Worm (Caenorhabditis elegans) whole organism, young adult: ENCODE measurements around the gene cld-9.

Experiments used
- B0035.1 ChIP-seq: sonication (generic microtip); optimal IDR thresholded peaks from 2 replicates; lab custom pipeline; 2016; ENCODE audit warnings: missing genetic modification characterization, mild to moderate bottlenecking, missing compliant biosample characterization, missing genotype, missing genetic modification reagents
- B0336.3 ChIP-seq: fragments of 200-800 bp; sonication (Bioruptor generic); IDR thresholded peaks from 2 replicates; pipeline ENCODE4 v1.3.6; 2022; ENCODE audit warnings: missing genetic modification characterization, missing compliant biosample characterization
- C06A6.2 ChIP-seq: fragments of 200-800 bp; sonication (Bioruptor generic); conservative IDR thresholded peaks from 2 replicates; pipeline ENCODE4 v1.3.6; 2022; ENCODE audit warnings: missing genetic modification characterization, missing compliant biosample characterization
- F49E8.2 ChIP-seq: sonication (generic microtip); optimal IDR thresholded peaks from 3 replicates; lab custom pipeline; 2017; ENCODE audit warnings: missing genetic modification characterization, mild to moderate bottlenecking, missing compliant biosample characterization, antibody characterized with exemption, moderate library complexity; ENCODE audit not compliant: insufficient read depth
- F55B11.4 ChIP-seq: sonication (generic microtip); optimal IDR thresholded peaks from 2 replicates; lab custom pipeline; 2016; ENCODE audit warnings: missing compliant biosample characterization, missing genetic modification characterization, borderline replicate concordance; ENCODE audit not compliant: insufficient read depth
- K11D2.4 ChIP-seq: fragments of 200-800 bp; sonication (Bioruptor generic); IDR thresholded peaks from 2 replicates; pipeline ENCODE4 v1.3.6; 2022; ENCODE audit warnings: missing genetic modification reagents, missing genetic modification characterization, missing compliant biosample characterization
- Y53F4B.3 ChIP-seq: fragments of 200-800 bp; sonication (Bioruptor generic); IDR thresholded peaks from 2 replicates; pipeline ENCODE4 v1.3.6; 2022; ENCODE audit warnings: missing genetic modification reagents, missing genetic modification characterization, missing compliant biosample characterization
- Y79H2A.3 ChIP-seq: fragments of 200-800 bp; sonication (Bioruptor generic); conservative IDR thresholded peaks from 2 replicates; pipeline ENCODE4 v1.3.6; 2022; ENCODE audit warnings: missing genetic modification reagents, missing genetic modification characterization, missing compliant biosample characterization
- aptf-2 ChIP-seq: fragments of 200-800 bp; sonication (Bioruptor generic); conservative IDR thresholded peaks from 2 replicates; pipeline ENCODE4 v1.3.6; 2022; ENCODE audit warnings: missing genetic modification reagents, missing genetic modification characterization, missing compliant biosample characterization
- attf-5 ChIP-seq: fragments of 200-800 bp; sonication (Bioruptor generic); optimal IDR thresholded peaks from 2 replicates; lab custom pipeline; 2018; ENCODE audit warnings: mild to moderate bottlenecking, missing genetic modification characterization, missing compliant biosample characterization
- cebp-1 ChIP-seq, 2 experiments: fragments of 200-800 bp in 1 of 2; sonication (Bioruptor generic) in 1 of 2; sonication (generic microtip) in 1 of 2; IDR thresholded peaks in 1 of 2; optimal IDR thresholded peaks in 1 of 2; 2 replicates each; pipeline versions ENCODE4 v1.3.6 to Lab custom; 2017 to 2022; ENCODE audit warnings: missing compliant biosample characterization in 2 of 2, missing genetic modification characterization in 2 of 2, mild to moderate bottlenecking in 1 of 2, missing genetic modification reagents in 1 of 2, moderate library complexity in 1 of 2
- ceh-40 ChIP-seq: fragments of 200-800 bp; sonication (Bioruptor generic); IDR thresholded peaks from 2 replicates; pipeline ENCODE4 v1.3.6; 2022; ENCODE audit warnings: missing genetic modification characterization, missing compliant biosample characterization
- ceh-79 ChIP-seq: sonication (generic microtip); optimal IDR thresholded peaks from 2 replicates; lab custom pipeline; 2017; ENCODE audit warnings: mild to moderate bottlenecking, missing genetic modification characterization, missing compliant biosample characterization
- chd-7 ChIP-seq: sonication (generic microtip); optimal IDR thresholded peaks from 2 replicates; lab custom pipeline; 2016; ENCODE audit warnings: mild to moderate bottlenecking, missing genetic modification characterization, moderate library complexity, missing compliant biosample characterization
- die-1 ChIP-seq: sonication (generic microtip); optimal IDR thresholded peaks from 2 replicates; lab custom pipeline; 2016; ENCODE audit warnings: missing genotype, mild to moderate bottlenecking, missing genetic modification characterization, missing compliant biosample characterization
- dox-1 ChIP-seq: fragments of 200-800 bp; sonication (Bioruptor generic); IDR thresholded peaks from 2 replicates; pipeline ENCODE4 v1.3.6; 2022; ENCODE audit warnings: missing genetic modification reagents, missing genetic modification characterization, missing compliant biosample characterization
- dpff-1 ChIP-seq: sonication (generic microtip); optimal IDR thresholded peaks from 2 replicates; lab custom pipeline; 2017; ENCODE audit warnings: mild to moderate bottlenecking, missing genetic modification characterization, missing compliant biosample characterization
- egl-18 ChIP-seq: fragments of 200-800 bp; sonication (Bioruptor generic); IDR thresholded peaks from 2 replicates; pipeline ENCODE4 v1.3.6; 2022; ENCODE audit warnings: missing genetic modification reagents, missing genetic modification characterization, missing compliant biosample characterization
- ekl-4 ChIP-seq: fragments of 200-800 bp; sonication (Bioruptor generic); IDR thresholded peaks from 2 replicates; pipeline ENCODE4 v1.3.6; 2022; ENCODE audit warnings: missing genetic modification reagents, missing genetic modification characterization, missing compliant biosample characterization
- lin-40 ChIP-seq: sonication (generic microtip); optimal IDR thresholded peaks from 2 replicates; lab custom pipeline; 2016; ENCODE audit warnings: missing genetic modification characterization, mild to moderate bottlenecking, missing compliant biosample characterization, missing genotype, missing genetic modification reagents
- madf-6 ChIP-seq: fragments of 200-800 bp; sonication (Bioruptor generic); IDR thresholded peaks from 2 replicates; pipeline ENCODE4 v1.3.6; 2022; ENCODE audit warnings: missing genetic modification reagents, missing genetic modification characterization, missing compliant biosample characterization
- mcd-1 ChIP-seq: fragments of 200-800 bp; sonication (Bioruptor generic); IDR thresholded peaks from 2 replicates; pipeline ENCODE4 v1.3.6; 2022; ENCODE audit warnings: missing genetic modification reagents, missing genetic modification characterization, missing compliant biosample characterization
- mel-28 ChIP-seq: sonication (generic microtip); optimal IDR thresholded peaks from 2 replicates; lab custom pipeline; 2016; ENCODE audit warnings: borderline replicate concordance, mild to moderate bottlenecking, missing genetic modification characterization, missing compliant biosample characterization
- nfyb-1 ChIP-seq: fragments of 200-800 bp; sonication (Bioruptor generic); IDR thresholded peaks from 2 replicates; pipeline ENCODE4 v1.3.6; 2022; ENCODE audit warnings: missing genetic modification reagents, missing genetic modification characterization, missing compliant biosample characterization
- nhr-120 ChIP-seq: fragments of 200-800 bp; sonication (Bioruptor generic); IDR thresholded peaks from 2 replicates; pipeline ENCODE4 v1.3.6; 2022; ENCODE audit warnings: missing genetic modification characterization, missing compliant biosample characterization
- nhr-80 ChIP-seq: sonication (generic microtip); optimal IDR thresholded peaks from 2 replicates; lab custom pipeline; 2016; ENCODE audit warnings: missing genetic modification characterization, missing compliant biosample characterization
- pbrm-1 ChIP-seq: fragments of 200-800 bp; sonication (Bioruptor generic); IDR thresholded peaks from 2 replicates; pipeline ENCODE4 v1.3.6; 2022; ENCODE audit warnings: missing genetic modification reagents, missing genetic modification characterization, missing compliant biosample characterization
- snpc-1.1 ChIP-seq: sonication (generic microtip); optimal IDR thresholded peaks from 2 replicates; lab custom pipeline; 2017; ENCODE audit warnings: missing genetic modification characterization, mild to moderate bottlenecking, missing compliant biosample characterization, antibody characterized with exemption, moderate library complexity, missing genotype, missing genetic modification reagents; ENCODE audit not compliant: insufficient read depth
- snpc-1.3 ChIP-seq: sonication (generic microtip); optimal IDR thresholded peaks from 2 replicates; lab custom pipeline; 2017; ENCODE audit warnings: missing genetic modification characterization, mild to moderate bottlenecking, missing compliant biosample characterization, antibody characterized with exemption, moderate library complexity, missing genotype, missing genetic modification reagents; ENCODE audit not compliant: insufficient read depth
- somi-1 ChIP-seq: fragments of 200-800 bp; sonication (Bioruptor generic); optimal IDR thresholded peaks from 2 replicates; lab custom pipeline; 2018; ENCODE audit warnings: mild to moderate bottlenecking, missing genetic modification characterization, missing compliant biosample characterization
- unc-130 ChIP-seq: sonication (generic microtip); optimal IDR thresholded peaks from 2 replicates; lab custom pipeline; 2016; ENCODE audit warnings: missing genetic modification reagents, missing genetic modification characterization, missing compliant biosample characterization
- zim-3 ChIP-seq: sonication (generic microtip); optimal IDR thresholded peaks from 2 replicates; lab custom pipeline; 2017; ENCODE audit warnings: mild to moderate bottlenecking, missing genetic modification characterization, moderate library complexity, missing compliant biosample characterization
- ztf-26 ChIP-seq: sonication (generic microtip); optimal IDR thresholded peaks from 2 replicates; lab custom pipeline; 2017; ENCODE audit warnings: missing genetic modification characterization, missing compliant biosample characterization

The cld-9 gene

DNA sequence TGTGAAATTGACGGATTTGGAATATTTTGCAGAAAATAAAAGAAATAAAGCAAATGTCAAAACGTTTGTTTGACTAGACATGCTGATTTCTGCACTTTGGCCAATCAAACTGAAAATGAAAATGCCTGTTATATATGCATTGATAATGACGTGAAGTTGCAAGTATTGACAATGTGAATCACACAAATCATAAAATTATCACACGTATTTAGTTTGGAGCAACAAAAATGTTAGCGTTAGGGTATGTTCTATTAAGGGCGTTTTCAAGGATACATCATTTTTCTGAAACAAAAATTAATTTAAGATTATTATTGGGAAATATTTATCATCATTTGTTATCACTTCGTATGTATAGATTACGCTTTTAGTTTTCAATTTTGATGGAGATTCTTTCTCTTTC is at the start of gene cld-9:
Gene cld-9 (minus strand): TSS at position 81 of the 400 bp plus-strand sequence.
- no peak for TF ChIP-seq die-1 (tag; lab: Kevin White, UChicago)
- TF ChIP-seq nhr-80 (tag; lab: Kevin White, UChicago): peak; percentile 52

ce11 chrV:13799190-13799589 is 47.5 kb upstream of the cld-9 start:
- TF ChIP-seq F55B11.4 (tag; lab: Kevin White, UChicago): no peak
- no peak for TF ChIP-seq snpc-1.3 (tag; lab: Kevin White, UChicago)
- no peak for TF ChIP-seq ceh-40 (GFP tag; lab: Robert Waterston, UW)
- no peak for TF ChIP-seq unc-130 (GFP tag; lab: Kevin White, UChicago)
- no peak for TF ChIP-seq Y53F4B.3 (GFP tag; lab: Robert Waterston, UW)
- no peak for TF ChIP-seq nhr-120 (GFP tag; lab: Robert Waterston, UW)
- TF ChIP-seq aptf-2 (GFP tag; lab: Robert Waterston, UW): no peak
- TF ChIP-seq attf-5: no peak
- TF ChIP-seq B0035.1: no peak
- no peak for TF ChIP-seq Y79H2A.3 (GFP tag; lab: Robert Waterston, UW)
- TF ChIP-seq egl-18 (GFP tag; lab: Robert Waterston, UW): no peak
- TF ChIP-seq pbrm-1: no peak
- TF ChIP-seq lin-40: no peak
- TF ChIP-seq mel-28 (tag; lab: Kevin White, UChicago): no peak
- TF ChIP-seq snpc-1.1 (tag; lab: Kevin White, UChicago): no peak
- no peak for TF ChIP-seq mcd-1

ce11 chrV:13796246-13796776 is 44.6 kb upstream of the cld-9 start, which contains the start of gene twk-32:
TSS of gene twk-32 (plus strand) at chrV:13796641.
- 0 out of 2 replicates have a peak, but pooled peaks have one; percentile 9 for TF ChIP-seq C06A6.2 (GFP tag; lab: Robert Waterston, UW)
- TF ChIP-seq cebp-1 (GFP tag; IDR thresholded peaks at IDR 0.05; lab: Robert Waterston, UW): no peak
- peak; percentile 51 for TF ChIP-seq cebp-1 (tag; optimal IDR thresholded peaks at IDR 0.05; lab: Kevin White, UChicago)
- peak; percentile 58 for TF ChIP-seq B0336.3 (GFP tag; lab: Robert Waterston, UW)
- 0 out of 2 replicates have a peak, but pooled peaks have one; percentile 15 for TF ChIP-seq K11D2.4 (GFP tag; lab: Robert Waterston, UW)
- peak; percentile 24 for TF ChIP-seq dpff-1 (tag; lab: Kevin White, UChicago)
- no peak for TF ChIP-seq F49E8.2 (tag; lab: Kevin White, UChicago)
- TF ChIP-seq dox-1: peak; percentile 31; the same call in 1 of the 2 replicates
- no peak for TF ChIP-seq somi-1 (GFP tag; lab: Kevin White, UChicago)
- 0 out of 2 replicates have a peak, but pooled peaks have one; percentile 3 for TF ChIP-seq madf-6 (GFP tag; lab: Robert Waterston, UW)
- TF ChIP-seq ekl-4 (GFP tag; lab: Robert Waterston, UW): 0 out of 2 replicates have a peak, but pooled peaks have one; percentile 29
- peak; percentile 31 for TF ChIP-seq chd-7 (tag; lab: Kevin White, UChicago)
- no peak for TF ChIP-seq ceh-79 (tag; lab: Kevin White, UChicago)
- TF ChIP-seq nfyb-1 (GFP tag; lab: Robert Waterston, UW): peak; percentile 60; the same call in 1 of the 2 replicates
- TF ChIP-seq zim-3 (tag; lab: Kevin White, UChicago): no peak
- TF ChIP-seq ztf-26 (tag; lab: Kevin White, UChicago): peak; percentile 23
- TF ChIP-seq pbrm-1: 0 out of 2 replicates have a peak, but pooled peaks have one; percentile 8
